Worm (Caenorhabditis elegans) whole organism, L2 larva: ENCODE results near the gene C44C10.9.

Source experiments
- C34F6.9 ChIP-seq: fragments of 150-350 bp; optimal IDR thresholded peaks from 2 replicates; lab custom pipeline; 2014; ENCODE audit warnings: missing biosample characterization, missing genetic modification characterization
- F13H6.1 ChIP-seq: sonication (generic microtip); optimal IDR thresholded peaks from 2 replicates; lab custom pipeline; 2016; ENCODE audit warnings: missing genetic modification characterization, missing compliant biosample characterization
- R02D3.7 ChIP-seq: fragments of 150-350 bp; optimal IDR thresholded peaks from 2 replicates; lab custom pipeline; 2014; ENCODE audit warnings: missing biosample characterization, missing genetic modification characterization
- Y55F3AM.14 ChIP-seq: fragments of 200-800 bp; sonication (Bioruptor generic); optimal IDR thresholded peaks from 2 replicates; lab custom pipeline; 2018; ENCODE audit warnings: mild to moderate bottlenecking, missing genetic modification characterization, missing compliant biosample characterization
- aly-2 ChIP-seq: fragments of 150-350 bp; optimal IDR thresholded peaks from 2 replicates; lab custom pipeline; 2014; ENCODE audit warnings: missing biosample characterization, missing genetic modification characterization
- ceh-16 ChIP-seq: fragments of 150-350 bp; optimal IDR thresholded peaks from 2 replicates; lab custom pipeline; 2014; ENCODE audit warnings: missing biosample characterization, missing genetic modification characterization
- ceh-82 ChIP-seq: fragments of 150-350 bp; optimal IDR thresholded peaks from 2 replicates; lab custom pipeline; 2014; ENCODE audit warnings: missing biosample characterization, missing genetic modification characterization
- crh-2 ChIP-seq: sonication (generic microtip); optimal IDR thresholded peaks from 2 replicates; lab custom pipeline; 2017; ENCODE audit warnings: missing biosample characterization, missing genetic modification characterization
- dmd-4 ChIP-seq: sonication (generic microtip); optimal IDR thresholded peaks from 2 replicates; lab custom pipeline; 2017; ENCODE audit warnings: missing biosample characterization, missing genetic modification characterization
- egl-27 ChIP-seq: sonication (generic microtip); optimal IDR thresholded peaks from 3 replicates; lab custom pipeline; 2017; ENCODE audit warnings: missing biosample characterization, missing genetic modification reagents, missing genetic modification characterization
- elt-1 ChIP-seq: fragments of 150-350 bp; optimal IDR thresholded peaks from 2 replicates; lab custom pipeline; 2014; ENCODE audit warnings: missing biosample characterization, missing genetic modification characterization
- fos-1 ChIP-seq: fragments of 150-350 bp; optimal IDR thresholded peaks from 2 replicates; lab custom pipeline; 2014; ENCODE audit warnings: missing biosample characterization, missing genetic modification characterization
- gmeb-1 ChIP-seq: fragments of 150-350 bp; optimal IDR thresholded peaks from 2 replicates; lab custom pipeline; 2014; ENCODE audit warnings: missing biosample characterization, missing genetic modification characterization
- lin-39 ChIP-seq: fragments of 150-350 bp; optimal IDR thresholded peaks from 2 replicates; lab custom pipeline; 2014; ENCODE audit warnings: missing biosample characterization, missing genetic modification reagents, missing genetic modification characterization
- lsy-2 ChIP-seq, 2 experiments: fragments of 150-350 bp in 1 of 2; sonication (generic microtip) in 1 of 2; optimal IDR thresholded peaks; 2 replicates each; lab custom pipeline; 2014 to 2017; ENCODE audit warnings: missing biosample characterization in 2 of 2, missing genetic modification characterization in 2 of 2
- mbf-1 ChIP-seq: sonication (generic microtip); optimal IDR thresholded peaks from 2 replicates; lab custom pipeline; 2017; ENCODE audit warnings: missing biosample characterization, missing genetic modification characterization
- mdl-1 ChIP-seq, 2 experiments: fragments of 150-350 bp in 1 of 2; sonication (generic microtip) in 1 of 2; optimal IDR thresholded peaks; 2 replicates each; lab custom pipeline; 2017; ENCODE audit warnings: missing biosample characterization in 2 of 2, missing genetic modification characterization in 2 of 2
- nhr-10 ChIP-seq: sonication (generic microtip); optimal IDR thresholded peaks from 2 replicates; lab custom pipeline; 2017; ENCODE audit warnings: missing biosample characterization, missing genetic modification characterization
- nhr-11 ChIP-seq: fragments of 150-350 bp; optimal IDR thresholded peaks from 2 replicates; lab custom pipeline; 2014; ENCODE audit warnings: missing biosample characterization, missing genetic modification characterization
- nhr-12 ChIP-seq: fragments of 150-350 bp; optimal IDR thresholded peaks from 2 replicates; lab custom pipeline; 2014; ENCODE audit warnings: missing biosample characterization, missing genetic modification characterization
- nhr-129 ChIP-seq: fragments of 150-350 bp; optimal IDR thresholded peaks from 2 replicates; lab custom pipeline; 2014; ENCODE audit warnings: missing biosample characterization, missing genetic modification characterization
- nhr-21 ChIP-seq: fragments of 150-350 bp; optimal IDR thresholded peaks from 2 replicates; lab custom pipeline; 2014; ENCODE audit warnings: missing biosample characterization, missing genetic modification characterization
- nhr-23 ChIP-seq: fragments of 150-350 bp; optimal IDR thresholded peaks from 2 replicates; lab custom pipeline; 2014; ENCODE audit warnings: missing biosample characterization, missing genetic modification reagents, missing genetic modification characterization
- nhr-237 ChIP-seq: fragments of 150-350 bp; optimal IDR thresholded peaks from 2 replicates; lab custom pipeline; 2014; ENCODE audit warnings: missing biosample characterization, missing genetic modification characterization
- nhr-25 ChIP-seq: fragments of 150-350 bp; sonication (generic microtip); optimal IDR thresholded peaks from 3 replicates; lab custom pipeline; 2014; ENCODE audit warnings: missing biosample characterization, missing genetic modification characterization
- nhr-6 ChIP-seq: fragments of 150-350 bp; optimal IDR thresholded peaks from 2 replicates; lab custom pipeline; 2014; ENCODE audit warnings: missing biosample characterization, missing genetic modification characterization
- nhr-77 ChIP-seq: fragments of 150-350 bp; optimal IDR thresholded peaks from 2 replicates; lab custom pipeline; 2014; ENCODE audit warnings: missing biosample characterization, missing genetic modification characterization
- peb-1 ChIP-seq: fragments of 150-350 bp; optimal IDR thresholded peaks from 2 replicates; lab custom pipeline; 2014; ENCODE audit warnings: missing biosample characterization, missing genetic modification characterization
- sma-3 ChIP-seq: sonication (generic microtip); optimal IDR thresholded peaks from 2 replicates; lab custom pipeline; 2016; ENCODE audit warnings: missing genetic modification reagents, missing genetic modification characterization, missing compliant biosample characterization
- sma-9 ChIP-seq, 2 experiments: fragments of 150-350 bp in 1 of 2; sonication (generic microtip) in 1 of 2; optimal IDR thresholded peaks; 2 replicates each; lab custom pipeline; 2014 to 2016; ENCODE audit warnings: missing genetic modification characterization in 2 of 2, mild to moderate bottlenecking in 1 of 2, missing biosample characterization in 1 of 2, missing compliant biosample characterization in 1 of 2, missing genetic modification reagents in 1 of 2, moderate library complexity in 1 of 2
- unc-62 ChIP-seq: fragments of 150-350 bp; optimal IDR thresholded peaks from 2 replicates; lab custom pipeline; 2014; ENCODE audit warnings: missing biosample characterization, missing genetic modification reagents, missing genetic modification characterization

The C44C10.9 gene

DNA sequence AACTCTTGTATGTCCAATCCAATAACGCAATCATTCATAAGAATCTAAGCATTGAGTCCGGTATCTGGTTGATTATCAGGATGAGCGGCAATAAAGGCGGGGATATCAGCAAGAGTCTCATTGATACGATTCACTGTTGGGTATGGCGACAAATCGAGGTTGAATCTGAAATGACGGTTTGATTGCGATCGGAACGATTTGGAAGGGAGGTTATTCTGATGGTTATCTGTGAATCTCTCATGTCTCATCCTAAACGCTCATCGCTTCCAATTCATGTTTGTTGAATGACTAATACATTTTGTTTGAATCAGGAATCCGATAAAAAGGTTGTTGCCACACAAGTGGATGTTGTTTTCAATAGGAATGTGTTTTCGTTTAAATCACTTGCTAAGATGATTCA is 10.1 kb upstream of the C44C10.9 start:
- no peak for TF ChIP-seq aly-2 (tag; lab: Kevin White, UChicago)
- no peak for TF ChIP-seq nhr-21
- TF ChIP-seq egl-27 (tag; lab: Kevin White, UChicago): no peak
- TF ChIP-seq Y55F3AM.14 (GFP tag; lab: Kevin White, UChicago): no peak
- no peak for TF ChIP-seq lin-39
- peak; percentile 93 for TF ChIP-seq elt-1 (tag; lab: Kevin White, UChicago)
- TF ChIP-seq nhr-12: no peak
- no peak for TF ChIP-seq nhr-6 (tag; lab: Kevin White, UChicago)
- TF ChIP-seq ceh-16 (tag; lab: Kevin White, UChicago): peak; percentile 66
- no peak for TF ChIP-seq nhr-23 (tag; lab: Kevin White, UChicago)
- TF ChIP-seq sma-9 (GFP tag; optimal IDR thresholded peaks at IDR 0.05; lab: Kevin White, UChicago): peak; percentile 33
- TF ChIP-seq sma-9 (tag; optimal IDR thresholded peaks at IDR 0.05; lab: Kevin White, UChicago): no peak
- TF ChIP-seq mbf-1 (tag; lab: Kevin White, UChicago): no peak

DNA sequence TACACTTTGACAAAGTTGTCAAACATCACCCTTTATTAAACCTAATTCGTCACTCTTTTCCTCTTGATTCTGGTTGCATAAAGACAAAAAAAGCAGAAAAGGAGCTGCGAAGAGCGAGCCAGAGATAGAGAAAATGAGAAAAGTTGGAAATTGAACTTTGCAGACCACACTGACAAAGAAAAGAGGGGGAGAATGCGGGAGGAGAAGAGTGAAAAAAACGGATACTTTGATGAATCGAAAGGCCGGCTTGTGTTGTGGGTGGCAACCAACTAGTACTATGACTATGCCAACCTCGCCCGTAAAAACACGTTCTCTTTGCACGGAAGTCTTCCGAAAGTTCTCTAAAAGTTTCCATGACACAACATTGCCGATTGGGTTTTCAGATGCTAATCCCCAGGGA is 9.3 kb upstream of the C44C10.9 start:
- TF ChIP-seq nhr-129 (tag; lab: Kevin White, UChicago) (peak; percentile 27), sma-3 (GFP tag; lab: Kevin White, UChicago) (no peak)
- TF ChIP-seq, all 48 proteins: peak for 1

DNA sequence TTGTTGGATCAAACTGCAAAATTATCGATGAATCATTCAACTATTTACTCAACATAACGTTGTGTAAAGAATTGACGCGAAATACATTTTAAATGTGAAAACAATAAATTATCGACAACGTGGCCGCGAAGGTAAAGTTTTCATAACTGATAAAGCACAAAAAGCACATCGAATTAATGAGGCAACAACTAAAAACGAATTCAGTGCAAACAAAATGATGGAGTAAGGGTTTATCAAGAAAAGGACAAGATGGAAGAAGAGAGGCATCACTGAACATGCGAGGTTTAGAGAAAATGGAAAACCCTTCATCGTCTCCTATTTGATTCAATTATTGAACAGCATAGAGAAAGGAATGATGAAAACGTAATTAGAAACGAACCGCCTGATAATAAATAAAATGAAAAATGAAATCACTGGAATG is 7.5 kb upstream of the C44C10.9 start, which contains the start of gene D1053.4:
D1053.4 (minus strand) TSS at position 20 of the 421 bp plus-strand sequence.
- TF ChIP-seq peb-1 (tag; lab: Kevin White, UChicago) (no peak), R02D3.7 (tag; lab: Kevin White, UChicago) (no peak), nhr-11 (tag; lab: Kevin White, UChicago) (no peak), crh-2 (tag; lab: Kevin White, UChicago) (peak; percentile 76), egl-27 (tag; lab: Kevin White, UChicago) (peak; percentile 22), C34F6.9 (no peak), mbf-1 (tag; lab: Kevin White, UChicago) (no peak), nhr-77 (tag; lab: Kevin White, UChicago) (no peak), fos-1 (tag; lab: Kevin White, UChicago) (peak; percentile 85), nhr-10 (tag; lab: Kevin White, UChicago) (no peak), mdl-1 (tag; optimal IDR thresholded peaks at IDR 0.05; lab: Kevin White, UChicago) (peak in 1 of 2 experiments; percentile 15), F13H6.1 (tag; lab: Kevin White, UChicago) (peak; percentile 18), nhr-237 (tag; lab: Kevin White, UChicago) (no peak), gmeb-1 (tag; lab: Kevin White, UChicago) (peak; percentile 8), sma-9 (GFP tag; optimal IDR thresholded peaks at IDR 0.05; lab: Kevin White, UChicago) (peak; percentile 47), sma-9 (tag; optimal IDR thresholded peaks at IDR 0.05; lab: Kevin White, UChicago) (no peak), nhr-23 (tag; lab: Kevin White, UChicago) (no peak)

DNA sequence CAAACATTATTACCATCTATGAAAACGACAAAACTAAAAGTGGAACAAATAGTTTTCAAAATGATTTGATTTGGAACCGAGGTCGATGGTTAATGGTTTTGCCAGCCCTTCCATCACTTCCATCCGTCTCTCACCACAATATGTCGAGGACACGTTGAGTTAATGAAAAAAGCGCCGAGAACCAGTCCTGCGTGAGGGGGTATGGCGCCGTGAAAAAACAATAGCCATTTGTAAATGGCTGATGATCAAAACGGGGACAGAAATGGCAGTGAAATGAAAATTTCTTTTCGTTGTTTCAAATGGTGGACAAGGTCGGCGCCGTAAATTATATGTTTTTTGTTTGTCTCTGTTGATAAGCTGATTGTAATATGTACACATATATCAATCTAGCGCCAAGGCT is 3.7 kb upstream of the C44C10.9 start:
- no peak for TF ChIP-seq lsy-2 (tag; optimal IDR thresholded peaks at IDR 0.05; lab: Kevin White, UChicago)
- no peak for TF ChIP-seq ceh-82 (tag; lab: Kevin White, UChicago)
- TF ChIP-seq F13H6.1 (tag; lab: Kevin White, UChicago): peak; percentile 4
- no peak for TF ChIP-seq sma-9 (GFP tag; optimal IDR thresholded peaks at IDR 0.05; lab: Kevin White, UChicago)
- no peak for TF ChIP-seq sma-9 (tag; optimal IDR thresholded peaks at IDR 0.05; lab: Kevin White, UChicago)
- TF ChIP-seq gmeb-1 (tag; lab: Kevin White, UChicago): no peak
- TF ChIP-seq peb-1 (tag; lab: Kevin White, UChicago): no peak
- TF ChIP-seq nhr-25: peak; percentile 43
- TF ChIP-seq sma-3 (GFP tag; lab: Kevin White, UChicago): no peak
- no peak for TF ChIP-seq unc-62 (GFP tag; lab: Kevin White, UChicago)
- no peak for TF ChIP-seq dmd-4 (tag; lab: Kevin White, UChicago)

DNA sequence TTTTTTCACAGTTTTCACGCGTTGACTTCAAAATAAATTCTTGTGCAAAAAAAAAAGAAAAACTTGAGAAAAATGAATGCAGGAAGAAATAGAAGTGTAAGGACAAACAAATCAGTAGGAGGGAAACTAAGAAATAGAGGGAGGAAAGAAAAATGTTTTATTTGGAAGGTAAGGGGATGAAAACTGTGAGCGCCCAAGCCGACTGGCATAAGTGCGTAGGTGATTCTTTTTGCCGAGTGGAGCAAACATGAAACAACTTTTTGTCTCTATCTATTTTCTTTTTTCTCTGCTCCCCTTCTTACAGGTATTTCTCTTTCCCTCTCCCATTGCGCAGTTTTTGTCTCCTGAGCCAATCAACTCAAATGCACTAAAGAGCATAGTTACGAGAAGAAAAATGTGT is 2.4 kb upstream of the C44C10.9 start:
- TF ChIP-seq nhr-129 (tag; lab: Kevin White, UChicago): peak; percentile 3
- TF ChIP-seq unc-62 (GFP tag; lab: Kevin White, UChicago): no peak
- TF ChIP-seq F13H6.1 (tag; lab: Kevin White, UChicago): peak; percentile 53
